Worm (Caenorhabditis elegans) whole organism, L4 larva: ENCODE measurements around the gene clec-203.

ENCODE experiments used
- F26F4.8 ChIP-seq: fragments of 200-800 bp; sonication (Bioruptor generic); conservative IDR thresholded peaks from 2 replicates; pipeline ENCODE4 v1.3.6; 2022; ENCODE audit warnings: missing genetic modification characterization, missing compliant biosample characterization
- T26A8.4 ChIP-seq: fragments of 200-800 bp; sonication (Bioruptor generic); IDR thresholded peaks from 2 replicates; pipeline ENCODE4 v1.3.6; 2022; ENCODE audit warnings: missing genetic modification characterization, missing compliant biosample characterization
- Y105C5A.15 ChIP-seq: fragments of 200-800 bp; sonication (Bioruptor generic); IDR thresholded peaks from 2 replicates; pipeline ENCODE4 v1.3.6; 2022; ENCODE audit warnings: missing genetic modification characterization, missing compliant biosample characterization
- ZK546.5 ChIP-seq, 2 experiments: sonication (generic microtip); optimal IDR thresholded peaks; 2 replicates each; lab custom pipeline; 2017; ENCODE audit warnings: missing biosample characterization in 2 of 2, missing genetic modification characterization in 2 of 2
- aha-1 ChIP-seq: fragments of 150-350 bp; peaks from one replicate; lab custom pipeline; 2014; ENCODE audit warnings: missing biosample characterization, missing genetic modification characterization
- ceh-62 ChIP-seq: sonication (generic microtip); optimal IDR thresholded peaks from 2 replicates; lab custom pipeline; 2017; ENCODE audit warnings: missing biosample characterization, missing genetic modification characterization
- ceh-82 ChIP-seq: sonication (generic microtip); optimal IDR thresholded peaks from 2 replicates; lab custom pipeline; 2017; ENCODE audit warnings: missing biosample characterization, missing genetic modification characterization
- daf-16 ChIP-seq, 3 experiments: sonication (generic microtip); optimal IDR thresholded peaks; 2 replicates each; lab custom pipeline; 2016 to 2017; ENCODE audit warnings: missing genetic modification characterization in 3 of 3, missing genetic modification reagents in 3 of 3, mild to moderate bottlenecking in 2 of 3, missing compliant biosample characterization in 2 of 3, missing biosample characterization in 1 of 3, moderate library complexity in 1 of 3
- dmd-6 ChIP-seq: fragments of 200-800 bp; sonication (Bioruptor generic); IDR thresholded peaks from 2 replicates; pipeline ENCODE4 v1.3.6; 2022; ENCODE audit warnings: missing genetic modification reagents, missing genetic modification characterization, missing compliant biosample characterization
- dpl-1 ChIP-seq: fragments of 150-350 bp; optimal IDR thresholded peaks from 2 replicates; lab custom pipeline; 2014; ENCODE audit warnings: missing biosample characterization, missing genetic modification reagents, missing genetic modification characterization
- hif-1 ChIP-seq, 2 experiments: sonication (generic microtip); optimal IDR thresholded peaks; 2 replicates each; lab custom pipeline; 2016 to 2017; ENCODE audit warnings: missing compliant biosample characterization in 2 of 2, missing genetic modification characterization in 2 of 2, missing genetic modification reagents in 2 of 2, missing genotype in 2 of 2, mild to moderate bottlenecking in 1 of 2
- hlh-11 ChIP-seq: fragments of 200-800 bp; sonication (Bioruptor generic); optimal IDR thresholded peaks from 2 replicates; lab custom pipeline; 2018; ENCODE audit warnings: mild to moderate bottlenecking, missing genetic modification characterization, missing compliant biosample characterization
- hlh-30 ChIP-seq: sonication (generic microtip); optimal IDR thresholded peaks from 2 replicates; lab custom pipeline; 2017; ENCODE audit warnings: antibody characterized with exemption, mild to moderate bottlenecking, missing genetic modification characterization, missing compliant biosample characterization; ENCODE audit not compliant: insufficient read depth
- hmg-1.1 ChIP-seq: fragments of 200-800 bp; sonication (Bioruptor generic); IDR thresholded peaks from 2 replicates; pipeline ENCODE4 v1.3.6; 2022; ENCODE audit warnings: missing genetic modification reagents, missing genetic modification characterization, missing compliant biosample characterization
- jun-1 ChIP-seq: fragments of 150-350 bp; optimal IDR thresholded peaks from 2 replicates; lab custom pipeline; 2014; ENCODE audit warnings: missing biosample characterization, missing genetic modification reagents, missing genetic modification characterization
- lim-7 ChIP-seq: fragments of 200-800 bp; sonication (Bioruptor generic); IDR thresholded peaks from 2 replicates; pipeline ENCODE4 v1.3.6; 2022; ENCODE audit warnings: missing genetic modification characterization, missing compliant biosample characterization
- lin-1 ChIP-seq: fragments of 200-800 bp; sonication (Bioruptor generic); IDR thresholded peaks from 2 replicates; pipeline ENCODE4 v1.3.6; 2022; ENCODE audit warnings: missing genetic modification reagents, missing genetic modification characterization, missing compliant biosample characterization
- lin-13 ChIP-seq: fragments of 150-350 bp; optimal IDR thresholded peaks from 2 replicates; lab custom pipeline; 2014; ENCODE audit warnings: missing biosample characterization, missing genetic modification reagents, missing genetic modification characterization
- lin-39 ChIP-seq: fragments of 150-350 bp; optimal IDR thresholded peaks from 2 replicates; lab custom pipeline; 2014; ENCODE audit warnings: missing biosample characterization, missing genetic modification reagents, missing genetic modification characterization
- lir-3 ChIP-seq: sonication (generic microtip); optimal IDR thresholded peaks from 2 replicates; lab custom pipeline; 2016; ENCODE audit warnings: mild to moderate bottlenecking, missing genetic modification characterization, missing compliant biosample characterization
- lsy-2 ChIP-seq, 2 experiments: fragments of 150-350 bp in 1 of 2; sonication (generic microtip) in 1 of 2; optimal IDR thresholded peaks; 2 replicates each; lab custom pipeline; 2014 to 2017; ENCODE audit warnings: missing biosample characterization in 2 of 2, missing genetic modification characterization in 2 of 2
- madf-9 ChIP-seq: fragments of 200-800 bp; sonication (Bioruptor generic); conservative IDR thresholded peaks from 2 replicates; pipeline ENCODE4 v1.3.6; 2022; ENCODE audit warnings: missing genetic modification reagents, missing genetic modification characterization, missing compliant biosample characterization
- mdt-29 ChIP-seq: fragments of 200-800 bp; sonication (Bioruptor generic); IDR thresholded peaks from 2 replicates; pipeline ENCODE4 v1.3.6; 2022; ENCODE audit warnings: missing genetic modification reagents, missing genetic modification characterization, missing compliant biosample characterization
- mep-1 ChIP-seq: fragments of 150-350 bp; sonication (generic microtip); optimal IDR thresholded peaks from 3 replicates; lab custom pipeline; 2014; ENCODE audit warnings: missing biosample characterization, missing genetic modification characterization
- mes-2 ChIP-seq: sonication (generic microtip); optimal IDR thresholded peaks from 2 replicates; lab custom pipeline; 2016; ENCODE audit warnings: missing genotype, mild to moderate bottlenecking, missing genetic modification characterization, missing compliant biosample characterization; ENCODE audit not compliant: poor library complexity, severe bottlenecking
- mxl-2 ChIP-seq: fragments of 200-800 bp; sonication (Bioruptor generic); conservative IDR thresholded peaks from 2 replicates; pipeline ENCODE4 v1.3.6; 2022; ENCODE audit warnings: missing genetic modification reagents, missing genetic modification characterization, missing compliant biosample characterization
- mxl-3 ChIP-seq: fragments of 200-800 bp; sonication (Bioruptor generic); optimal IDR thresholded peaks from 2 replicates; lab custom pipeline; 2018; ENCODE audit warnings: mild to moderate bottlenecking, missing genetic modification characterization, missing compliant biosample characterization
- nhr-10 ChIP-seq: fragments of 150-350 bp; optimal IDR thresholded peaks from 2 replicates; lab custom pipeline; 2014; ENCODE audit warnings: missing biosample characterization, missing genetic modification characterization
- nhr-111 ChIP-seq: fragments of 200-800 bp; sonication (Bioruptor generic); optimal IDR thresholded peaks from 2 replicates; lab custom pipeline; 2018; ENCODE audit warnings: mild to moderate bottlenecking, missing genetic modification characterization, missing compliant biosample characterization
- nhr-25 ChIP-seq: sonication (generic microtip); optimal IDR thresholded peaks from 2 replicates; lab custom pipeline; 2017; ENCODE audit warnings: missing genetic modification characterization, mild to moderate bottlenecking, missing compliant biosample characterization, antibody characterized with exemption, moderate library complexity, borderline replicate concordance; ENCODE audit not compliant: insufficient read depth
- nhr-28 ChIP-seq: fragments of 150-350 bp; optimal IDR thresholded peaks from 2 replicates; lab custom pipeline; 2014; ENCODE audit warnings: missing biosample characterization, missing genetic modification characterization
- nhr-41 ChIP-seq: fragments of 200-800 bp; sonication (Bioruptor generic); IDR thresholded peaks from 2 replicates; pipeline ENCODE4 v1.3.6; 2022; ENCODE audit warnings: missing genetic modification reagents, missing genetic modification characterization, missing compliant biosample characterization
- nhr-42 ChIP-seq: fragments of 200-800 bp; sonication (Bioruptor generic); IDR thresholded peaks from 2 replicates; pipeline ENCODE4 v1.3.6; 2022; ENCODE audit warnings: missing genetic modification characterization, missing compliant biosample characterization
- nhr-48 ChIP-seq: sonication (generic microtip); optimal IDR thresholded peaks from 2 replicates; lab custom pipeline; 2016; ENCODE audit warnings: mild to moderate bottlenecking, missing genetic modification characterization, missing compliant biosample characterization
- nhr-77 ChIP-seq: fragments of 150-350 bp; optimal IDR thresholded peaks from 2 replicates; lab custom pipeline; 2014; ENCODE audit warnings: missing biosample characterization, missing genetic modification characterization
- pha-4 ChIP-seq, 2 experiments: fragments of 150-350 bp in 1 of 2; fragments of 200-800 bp in 1 of 2; sonication (Bioruptor generic) in 1 of 2; IDR thresholded peaks in 1 of 2; optimal IDR thresholded peaks in 1 of 2; 2 replicates each; pipeline versions ENCODE4 v1.3.6 to Lab custom; 2014 to 2022; ENCODE audit warnings: missing genetic modification characterization in 2 of 2, missing genetic modification reagents in 2 of 2, missing biosample characterization in 1 of 2, missing compliant biosample characterization in 1 of 2
- php-3 ChIP-seq: fragments of 200-800 bp; sonication (Bioruptor generic); IDR thresholded peaks from 2 replicates; pipeline ENCODE4 v1.3.6; 2022; ENCODE audit warnings: missing genetic modification reagents, missing genetic modification characterization, missing compliant biosample characterization
- pqm-1 ChIP-seq: sonication (generic microtip); optimal IDR thresholded peaks from 2 replicates; lab custom pipeline; 2017; ENCODE audit warnings: missing biosample characterization, missing genetic modification characterization
- rbr-2 ChIP-seq: sonication (generic microtip); optimal IDR thresholded peaks from 2 replicates; lab custom pipeline; 2016; ENCODE audit warnings: missing genotype, missing genetic modification characterization, missing compliant biosample characterization
- set-16 ChIP-seq: fragments of 200-800 bp; sonication (Bioruptor generic); IDR thresholded peaks from 2 replicates; pipeline ENCODE4 v1.3.6; 2022; ENCODE audit warnings: missing genetic modification reagents, missing genetic modification characterization, missing compliant biosample characterization
- snpc-1.2 ChIP-seq: fragments of 200-800 bp; sonication (Bioruptor generic); IDR thresholded peaks from 2 replicates; pipeline ENCODE4 v1.3.6; 2022; ENCODE audit warnings: missing genetic modification reagents, missing genetic modification characterization, missing compliant biosample characterization
- spr-1 ChIP-seq: sonication (generic microtip); optimal IDR thresholded peaks from 2 replicates; lab custom pipeline; 2016; ENCODE audit warnings: mild to moderate bottlenecking, missing genetic modification characterization, missing compliant biosample characterization
- vab-7 ChIP-seq: fragments of 200-800 bp; sonication (Bioruptor generic); IDR thresholded peaks from 2 replicates; pipeline ENCODE4 v1.3.6; 2022; ENCODE audit warnings: missing genetic modification reagents, missing genetic modification characterization, missing compliant biosample characterization
- zag-1 ChIP-seq: fragments of 150-350 bp; optimal IDR thresholded peaks from 2 replicates; lab custom pipeline; 2014; ENCODE audit warnings: missing biosample characterization, missing genetic modification characterization
- zfp-3 ChIP-seq: fragments of 200-800 bp; sonication (Bioruptor generic); conservative IDR thresholded peaks from 2 replicates; pipeline ENCODE4 v1.3.6; 2022; ENCODE audit warnings: missing genetic modification reagents, missing genetic modification characterization, missing compliant biosample characterization

Gene clec-203

DNA sequence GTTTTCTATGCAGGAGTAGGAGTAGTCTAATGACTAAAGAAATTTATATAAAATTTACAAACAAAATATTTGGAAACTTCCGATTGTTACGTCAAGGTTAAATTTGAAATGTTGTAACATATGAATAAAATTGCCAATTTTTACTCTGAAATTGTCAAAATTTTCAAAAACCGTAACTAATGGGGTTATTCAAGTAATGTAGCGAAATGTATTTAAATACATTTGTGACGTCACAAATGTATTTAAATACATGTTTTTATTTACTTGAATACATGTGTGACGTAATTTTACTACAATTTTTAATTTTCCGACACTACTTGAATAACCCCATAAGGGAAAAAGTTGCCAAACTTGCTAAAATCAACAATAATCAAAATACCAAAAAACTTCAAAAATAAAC lies 34.7 kb upstream of the clec-203 start:
- TF ChIP-seq F26F4.8 (GFP tag; lab: Robert Waterston, UW) (no peak), spr-1 (tag; lab: Kevin White, UChicago) (no peak), mdt-29 (GFP tag; lab: Robert Waterston, UW) (no peak), lsy-2 (tag; optimal IDR thresholded peaks at IDR 0.05; lab: Kevin White, UChicago) (no peak), hlh-30 (tag; lab: Kevin White, UChicago) (no peak), jun-1 (tag; lab: Kevin White, UChicago) (no peak), zfp-3 (GFP tag; lab: Robert Waterston, UW) (no peak), snpc-1.2 (no peak), madf-9 (no peak), nhr-48 (tag; lab: Kevin White, UChicago) (no peak), nhr-77 (tag; lab: Kevin White, UChicago) (no peak), ZK546.5 (tag; optimal IDR thresholded peaks at IDR 0.05; lab: Kevin White, UChicago) (no peak), nhr-41 (no peak), zag-1 (tag; lab: Kevin White, UChicago) (no peak), rbr-2 (tag; lab: Kevin White, UChicago) (no peak), mep-1 (no peak), pqm-1 (tag; lab: Kevin White, UChicago) (no peak)

ce11 chrV:1060219-1060863 lies 27.7 kb upstream of the clec-203 start:
- TF ChIP-seq ceh-62 (tag; lab: Kevin White, UChicago) (no peak), lin-39 (tag; lab: Kevin White, UChicago) (no peak), hlh-11 (tag; lab: Kevin White, UChicago) (peak; percentile 61), pha-4 (GFP tag; IDR thresholded peaks at IDR 0.05; lab: Robert Waterston, UW) (no peak), pha-4 (tag; optimal IDR thresholded peaks at IDR 0.05; lab: Kevin White, UChicago) (no peak), pqm-1 (tag; lab: Kevin White, UChicago) (peak; percentile 76), nhr-77 (tag; lab: Kevin White, UChicago) (peak; percentile 13), dmd-6 (GFP tag; lab: Robert Waterston, UW) (peak; percentile 58; the same call in 1 of the 2 replicates), daf-16 (GFP tag; optimal IDR thresholded peaks at IDR 0.05; lab: Kevin White, UChicago) (no peak), daf-16 (tag; optimal IDR thresholded peaks at IDR 0.05; lab: Kevin White, UChicago) (peak; percentile 63), php-3 (GFP tag; lab: Robert Waterston, UW) (0 out of 2 replicates have a peak, but pooled peaks have one; percentile 7), nhr-42 (GFP tag; lab: Robert Waterston, UW) (no peak), lim-7 (GFP tag; lab: Robert Waterston, UW) (no peak), nhr-111 (GFP tag; lab: Kevin White, UChicago) (no peak), ZK546.5 (tag; optimal IDR thresholded peaks at IDR 0.05; lab: Kevin White, UChicago) (no peak), hmg-1.1 (GFP tag; lab: Robert Waterston, UW) (no peak), aha-1 (tag; lab: Kevin White, UChicago) (peak; percentile 5), vab-7 (GFP tag; lab: Robert Waterston, UW) (no peak), nhr-28 (tag; lab: Kevin White, UChicago) (peak; percentile 86), mxl-3 (GFP tag; lab: Kevin White, UChicago) (peak; percentile 23), T26A8.4 (no peak), dpl-1 (GFP tag; lab: Kevin White, UChicago) (peak; percentile 13), F26F4.8 (GFP tag; lab: Robert Waterston, UW) (no peak)

ce11 chrV:1061295-1061694 lies 26.8 kb upstream of the clec-203 start, which contains the start of gene rnst-2:
Gene rnst-2 (plus strand): TSS chrV:1061595.
- TF ChIP-seq pqm-1 (tag; lab: Kevin White, UChicago): no peak
- TF ChIP-seq lim-7 (GFP tag; lab: Robert Waterston, UW): no peak
- no peak for TF ChIP-seq mxl-2 (GFP tag; lab: Robert Waterston, UW)
- no peak for TF ChIP-seq set-16 (GFP tag; lab: Robert Waterston, UW)
- TF ChIP-seq ceh-62 (tag; lab: Kevin White, UChicago): no peak
- TF ChIP-seq lin-13 (GFP tag; lab: Kevin White, UChicago): no peak
- TF ChIP-seq nhr-10: no peak
- TF ChIP-seq lin-1 (GFP tag; lab: Robert Waterston, UW): no peak
- no peak for TF ChIP-seq hlh-30 (tag; lab: Kevin White, UChicago)
- TF ChIP-seq nhr-25 (tag; lab: Kevin White, UChicago): no peak
- TF ChIP-seq lir-3 (tag; lab: Kevin White, UChicago): no peak
- no peak for TF ChIP-seq hif-1 (tag; optimal IDR thresholded peaks at IDR 0.05; lab: Kevin White, UChicago)
- TF ChIP-seq ceh-82: no peak
- TF ChIP-seq nhr-42 (GFP tag; lab: Robert Waterston, UW): no peak
- no peak for TF ChIP-seq Y105C5A.15 (GFP tag; lab: Robert Waterston, UW)
- TF ChIP-seq mes-2: no peak
